Worm (Caenorhabditis elegans) whole organism, young adult: ENCODE results near the gene sago-1.

Source experiments
- B0035.1 ChIP-seq: sonication (generic microtip); optimal IDR thresholded peaks from 2 replicates; lab custom pipeline; 2016; ENCODE audit warnings: missing genetic modification characterization, mild to moderate bottlenecking, missing compliant biosample characterization, missing genotype, missing genetic modification reagents
- F10E7.11 ChIP-seq: sonication (generic microtip); optimal IDR thresholded peaks from 2 replicates; lab custom pipeline; 2017; ENCODE audit warnings: mild to moderate bottlenecking, missing genetic modification characterization, moderate library complexity, missing compliant biosample characterization
- F23B12.7 ChIP-seq: sonication (generic microtip); optimal IDR thresholded peaks from 2 replicates; lab custom pipeline; 2017; ENCODE audit warnings: missing genetic modification characterization, mild to moderate bottlenecking, missing compliant biosample characterization, antibody characterized with exemption, moderate library complexity; ENCODE audit not compliant: insufficient read depth
- F33H1.4 ChIP-seq: fragments of 200-800 bp; sonication (Bioruptor generic); IDR thresholded peaks from 2 replicates; pipeline ENCODE4 v1.3.6; 2022; ENCODE audit warnings: missing genetic modification reagents, missing genetic modification characterization, missing compliant biosample characterization
- F49E8.2 ChIP-seq: sonication (generic microtip); optimal IDR thresholded peaks from 3 replicates; lab custom pipeline; 2017; ENCODE audit warnings: missing genetic modification characterization, mild to moderate bottlenecking, missing compliant biosample characterization, antibody characterized with exemption, moderate library complexity; ENCODE audit not compliant: insufficient read depth
- F55B11.4 ChIP-seq: sonication (generic microtip); optimal IDR thresholded peaks from 2 replicates; lab custom pipeline; 2016; ENCODE audit warnings: missing compliant biosample characterization, missing genetic modification characterization, borderline replicate concordance; ENCODE audit not compliant: insufficient read depth
- T26A5.8 ChIP-seq: sonication (generic microtip); optimal IDR thresholded peaks from 2 replicates; lab custom pipeline; 2016; ENCODE audit warnings: missing genetic modification characterization, missing compliant biosample characterization
- Y53F4B.3 ChIP-seq: fragments of 200-800 bp; sonication (Bioruptor generic); IDR thresholded peaks from 2 replicates; pipeline ENCODE4 v1.3.6; 2022; ENCODE audit warnings: missing genetic modification reagents, missing genetic modification characterization, missing compliant biosample characterization
- Y67H2A.10 ChIP-seq: fragments of 200-800 bp; sonication (Bioruptor generic); conservative IDR thresholded peaks from 2 replicates; pipeline ENCODE4 v1.3.6; 2022; ENCODE audit warnings: missing genetic modification reagents, missing genetic modification characterization, missing compliant biosample characterization
- Y79H2A.3 ChIP-seq: fragments of 200-800 bp; sonication (Bioruptor generic); conservative IDR thresholded peaks from 2 replicates; pipeline ENCODE4 v1.3.6; 2022; ENCODE audit warnings: missing genetic modification reagents, missing genetic modification characterization, missing compliant biosample characterization
- ZK185.1 ChIP-seq: sonication (generic microtip); optimal IDR thresholded peaks from 2 replicates; lab custom pipeline; 2016; ENCODE audit warnings: mild to moderate bottlenecking, missing genetic modification characterization, missing compliant biosample characterization; ENCODE audit not compliant: poor library complexity, severe bottlenecking
- aptf-3 ChIP-seq: fragments of 200-800 bp; sonication (Bioruptor generic); IDR thresholded peaks from 2 replicates; pipeline ENCODE4 v1.3.6; 2022; ENCODE audit warnings: missing genetic modification characterization, missing compliant biosample characterization
- athp-1 ChIP-seq: sonication (generic microtip); optimal IDR thresholded peaks from 2 replicates; lab custom pipeline; 2017; ENCODE audit warnings: mild to moderate bottlenecking, missing genetic modification characterization, missing compliant biosample characterization
- attf-6 ChIP-seq: fragments of 200-800 bp; sonication (Bioruptor generic); IDR thresholded peaks from 2 replicates; pipeline ENCODE4 v1.3.6; 2022; ENCODE audit warnings: missing genetic modification reagents, missing genetic modification characterization, missing compliant biosample characterization
- cebp-1 ChIP-seq, 2 experiments: fragments of 200-800 bp in 1 of 2; sonication (Bioruptor generic) in 1 of 2; sonication (generic microtip) in 1 of 2; IDR thresholded peaks in 1 of 2; optimal IDR thresholded peaks in 1 of 2; 2 replicates each; pipeline versions ENCODE4 v1.3.6 to Lab custom; 2017 to 2022; ENCODE audit warnings: missing compliant biosample characterization in 2 of 2, missing genetic modification characterization in 2 of 2, mild to moderate bottlenecking in 1 of 2, missing genetic modification reagents in 1 of 2, moderate library complexity in 1 of 2
- ceh-100 ChIP-seq: fragments of 200-800 bp; sonication (Bioruptor generic); IDR thresholded peaks from 2 replicates; pipeline ENCODE4 v1.3.6; 2022; ENCODE audit warnings: missing genetic modification reagents, missing genetic modification characterization, missing compliant biosample characterization
- ceh-27 ChIP-seq: fragments of 200-800 bp; sonication (Bioruptor generic); optimal IDR thresholded peaks from 2 replicates; lab custom pipeline; 2018; ENCODE audit warnings: mild to moderate bottlenecking, missing genetic modification characterization, moderate library complexity, missing compliant biosample characterization
- ceh-40 ChIP-seq: fragments of 200-800 bp; sonication (Bioruptor generic); IDR thresholded peaks from 2 replicates; pipeline ENCODE4 v1.3.6; 2022; ENCODE audit warnings: missing genetic modification characterization, missing compliant biosample characterization
- ceh-58 ChIP-seq: fragments of 200-800 bp; sonication (Bioruptor generic); IDR thresholded peaks from 2 replicates; pipeline ENCODE4 v1.3.6; 2022; ENCODE audit warnings: missing genetic modification characterization, missing compliant biosample characterization
- dox-1 ChIP-seq: fragments of 200-800 bp; sonication (Bioruptor generic); IDR thresholded peaks from 2 replicates; pipeline ENCODE4 v1.3.6; 2022; ENCODE audit warnings: missing genetic modification reagents, missing genetic modification characterization, missing compliant biosample characterization
- efl-1 ChIP-seq: fragments of 150-350 bp; optimal IDR thresholded peaks from 2 replicates; lab custom pipeline; 2014; ENCODE audit warnings: missing biosample characterization, missing genetic modification reagents, missing genetic modification characterization
- egl-44 ChIP-seq: fragments of 200-800 bp; sonication (Bioruptor generic); IDR thresholded peaks from 2 replicates; pipeline ENCODE4 v1.3.6; 2022; ENCODE audit warnings: missing genetic modification reagents, missing genetic modification characterization, missing compliant biosample characterization
- ekl-4 ChIP-seq: fragments of 200-800 bp; sonication (Bioruptor generic); IDR thresholded peaks from 2 replicates; pipeline ENCODE4 v1.3.6; 2022; ENCODE audit warnings: missing genetic modification reagents, missing genetic modification characterization, missing compliant biosample characterization
- hlh-12 ChIP-seq: sonication (generic microtip); optimal IDR thresholded peaks from 2 replicates; lab custom pipeline; 2016; ENCODE audit warnings: missing genetic modification characterization, missing compliant biosample characterization
- hrde-1 ChIP-seq: sonication (generic microtip); optimal IDR thresholded peaks from 2 replicates; lab custom pipeline; 2016; ENCODE audit warnings: missing genetic modification characterization, mild to moderate bottlenecking, missing compliant biosample characterization, moderate library complexity, missing genotype, missing genetic modification reagents, borderline replicate concordance
- lag-1 ChIP-seq: fragments of 200-800 bp; sonication (Bioruptor generic); IDR thresholded peaks from 2 replicates; pipeline ENCODE4 v1.3.6; 2022; ENCODE audit warnings: missing genetic modification reagents, missing genetic modification characterization, missing compliant biosample characterization
- let-607 ChIP-seq, 2 experiments: fragments of 200-800 bp in 1 of 2; sonication (Bioruptor generic) in 1 of 2; sonication (generic microtip) in 1 of 2; optimal IDR thresholded peaks; 2 replicates each; lab custom pipeline; 2016 to 2018; ENCODE audit warnings: mild to moderate bottlenecking in 2 of 2, missing compliant biosample characterization in 2 of 2, missing genetic modification characterization in 2 of 2, moderate library complexity in 2 of 2, missing genotype in 1 of 2
- lin-35 ChIP-seq, 3 experiments: fragments of 150-350 bp in 2 of 3; sonication (generic microtip) in 1 of 3; optimal IDR thresholded peaks; 2 replicates each; lab custom pipeline; 2014 to 2018; ENCODE audit warnings: missing biosample characterization in 3 of 3, missing genetic modification characterization in 3 of 3, missing genetic modification reagents in 3 of 3
- lin-40 ChIP-seq: sonication (generic microtip); optimal IDR thresholded peaks from 2 replicates; lab custom pipeline; 2016; ENCODE audit warnings: missing genetic modification characterization, mild to moderate bottlenecking, missing compliant biosample characterization, missing genotype, missing genetic modification reagents
- lin-54 ChIP-seq: fragments of 200-800 bp; sonication (Bioruptor generic); optimal IDR thresholded peaks from 2 replicates; lab custom pipeline; 2018; ENCODE audit warnings: mild to moderate bottlenecking, missing genetic modification characterization, missing compliant biosample characterization
- lir-1 ChIP-seq: fragments of 200-800 bp; sonication (Bioruptor generic); conservative IDR thresholded peaks from 2 replicates; pipeline ENCODE4 v1.3.6; 2022; ENCODE audit warnings: missing genetic modification reagents, missing genetic modification characterization, missing compliant biosample characterization
- lsy-27 ChIP-seq: sonication (generic microtip); optimal IDR thresholded peaks from 2 replicates; lab custom pipeline; 2017; ENCODE audit warnings: missing genetic modification characterization, mild to moderate bottlenecking, missing compliant biosample characterization, antibody characterized with exemption, missing genotype, borderline replicate concordance; ENCODE audit not compliant: insufficient read depth
- madf-8 ChIP-seq: fragments of 200-800 bp; sonication (Bioruptor generic); conservative IDR thresholded peaks from 2 replicates; pipeline ENCODE4 v1.3.6; 2022; ENCODE audit warnings: missing genetic modification reagents, missing genetic modification characterization, missing compliant biosample characterization
- mcd-1 ChIP-seq: fragments of 200-800 bp; sonication (Bioruptor generic); IDR thresholded peaks from 2 replicates; pipeline ENCODE4 v1.3.6; 2022; ENCODE audit warnings: missing genetic modification reagents, missing genetic modification characterization, missing compliant biosample characterization
- nhr-179 ChIP-seq: sonication (generic microtip); optimal IDR thresholded peaks from 2 replicates; lab custom pipeline; 2016; ENCODE audit warnings: mild to moderate bottlenecking, missing genetic modification characterization, missing compliant biosample characterization
- rec-8 ChIP-seq, 2 experiments: sonication (generic microtip); optimal IDR thresholded peaks; 2 replicates each; lab custom pipeline; 2016; ENCODE audit warnings: mild to moderate bottlenecking in 2 of 2, missing genetic modification characterization in 2 of 2, missing genetic modification reagents in 2 of 2, missing genotype in 2 of 2, missing biosample characterization in 1 of 2, missing compliant biosample characterization in 1 of 2, moderate library complexity in 1 of 2
- snpc-1.1 ChIP-seq: sonication (generic microtip); optimal IDR thresholded peaks from 2 replicates; lab custom pipeline; 2017; ENCODE audit warnings: missing genetic modification characterization, mild to moderate bottlenecking, missing compliant biosample characterization, antibody characterized with exemption, moderate library complexity, missing genotype, missing genetic modification reagents; ENCODE audit not compliant: insufficient read depth
- sptf-2 ChIP-seq: fragments of 200-800 bp; sonication (Bioruptor generic); optimal IDR thresholded peaks from 2 replicates; lab custom pipeline; 2018; ENCODE audit warnings: mild to moderate bottlenecking, missing genetic modification characterization, missing compliant biosample characterization
- tbp1 ChIP-seq: fragments of 200-800 bp; sonication (Bioruptor generic); optimal IDR thresholded peaks from 2 replicates; lab custom pipeline; 2018; ENCODE audit warnings: mild to moderate bottlenecking, missing genetic modification characterization, missing compliant biosample characterization
- tlf-1 ChIP-seq: fragments of 200-800 bp; sonication (Bioruptor generic); optimal IDR thresholded peaks from 2 replicates; lab custom pipeline; 2018; ENCODE audit warnings: mild to moderate bottlenecking, missing genetic modification characterization, missing compliant biosample characterization
- unc-130 ChIP-seq: sonication (generic microtip); optimal IDR thresholded peaks from 2 replicates; lab custom pipeline; 2016; ENCODE audit warnings: missing genetic modification reagents, missing genetic modification characterization, missing compliant biosample characterization
- unc-62 ChIP-seq: fragments of 150-350 bp; optimal IDR thresholded peaks from 2 replicates; lab custom pipeline; 2014; ENCODE audit warnings: missing biosample characterization, missing genetic modification reagents, missing genetic modification characterization
- zim-3 ChIP-seq: sonication (generic microtip); optimal IDR thresholded peaks from 2 replicates; lab custom pipeline; 2017; ENCODE audit warnings: mild to moderate bottlenecking, missing genetic modification characterization, moderate library complexity, missing compliant biosample characterization
- ztf-18 ChIP-seq: sonication (generic microtip); optimal IDR thresholded peaks from 2 replicates; lab custom pipeline; 2016; ENCODE audit warnings: missing genotype, mild to moderate bottlenecking, missing genetic modification characterization, missing compliant biosample characterization
- ztf-25 ChIP-seq: fragments of 200-800 bp; sonication (Bioruptor generic); IDR thresholded peaks from 2 replicates; pipeline ENCODE4 v1.3.6; 2022; ENCODE audit warnings: missing genetic modification reagents, missing genetic modification characterization, missing compliant biosample characterization
- ztf-26 ChIP-seq: sonication (generic microtip); optimal IDR thresholded peaks from 2 replicates; lab custom pipeline; 2017; ENCODE audit warnings: missing genetic modification characterization, missing compliant biosample characterization

sago-1 gene

DNA sequence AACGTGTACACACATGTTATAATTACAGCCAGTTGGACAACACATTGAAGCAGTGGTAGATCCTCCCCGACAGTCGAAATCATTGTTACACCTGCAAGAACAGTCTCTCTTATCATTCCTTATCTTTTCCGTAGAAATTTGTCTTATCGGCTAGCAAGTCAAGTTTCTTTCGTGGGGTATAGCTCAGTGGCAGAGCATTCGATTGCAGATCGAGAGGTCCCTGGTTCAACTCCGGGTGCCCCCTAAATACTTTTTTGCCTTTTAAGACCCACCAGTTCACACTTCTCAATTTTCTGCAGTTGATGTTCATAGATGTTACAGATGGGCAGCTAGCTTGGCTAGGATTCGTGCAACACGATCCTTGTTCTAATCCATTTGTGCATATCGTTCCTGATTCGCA is 31.7 kb downstream of the sago-1 start (continued):
- TF ChIP-seq aptf-3 (peak; percentile 74; the same call in 1 of the 2 replicates), unc-130 (GFP tag; lab: Kevin White, UChicago) (peak; percentile 28), ceh-40 (GFP tag; lab: Robert Waterston, UW) (peak; percentile 91), unc-62 (GFP tag; lab: Kevin White, UChicago) (no peak), F33H1.4 (GFP tag; lab: Robert Waterston, UW) (peak; percentile 33; the same call in 1 of the 2 replicates), tbp1 (GFP tag; lab: Kevin White, UChicago) (peak; percentile 91), F55B11.4 (no peak), lag-1 (GFP tag; lab: Robert Waterston, UW) (0 out of 2 replicates have a peak, but pooled peaks have one; percentile 69), ZK185.1 (tag; lab: Kevin White, UChicago) (peak; percentile 47), B0035.1 (tag; lab: Kevin White, UChicago) (no peak), efl-1 (GFP tag; lab: Kevin White, UChicago) (no peak), hrde-1 (no peak), mcd-1 (GFP tag; lab: Robert Waterston, UW) (no peak), Y79H2A.3 (GFP tag; lab: Robert Waterston, UW) (no peak), let-607 (tag; optimal IDR thresholded peaks at IDR 0.05; lab: Kevin White, UChicago) (peak; percentile 16 to 34), T26A5.8 (tag; lab: Kevin White, UChicago) (no peak), F10E7.11 (tag; lab: Kevin White, UChicago) (no peak), lir-1 (GFP tag; lab: Robert Waterston, UW) (no peak), F49E8.2 (tag; lab: Kevin White, UChicago) (no peak), ztf-26 (tag; lab: Kevin White, UChicago) (peak; percentile 45), snpc-1.1 (tag; lab: Kevin White, UChicago) (no peak), ceh-100 (GFP tag; lab: Robert Waterston, UW) (0 out of 2 replicates have a peak, but pooled peaks have one; percentile 32), hlh-12 (peak; percentile 6), attf-6 (GFP tag; lab: Robert Waterston, UW) (no peak), ceh-58 (GFP tag; lab: Robert Waterston, UW) (no peak), ceh-27 (GFP tag; lab: Kevin White, UChicago) (peak; percentile 6), F23B12.7 (peak; percentile 45), rec-8 (tag; optimal IDR thresholded peaks at IDR 0.05; lab: Kevin White, UChicago) (peak; percentile 5 to 85), sptf-2 (GFP tag; lab: Kevin White, UChicago) (peak; percentile 76), lin-54 (GFP tag; lab: Kevin White, UChicago) (peak; percentile 56), madf-8 (GFP tag; lab: Robert Waterston, UW) (no peak), Y67H2A.10 (GFP tag; lab: Robert Waterston, UW) (no peak), lsy-27 (tag; lab: Kevin White, UChicago) (no peak), lin-35 (GFP tag; optimal IDR thresholded peaks at IDR 0.05; lab: Kevin White, UChicago) (no peak), zim-3 (tag; lab: Kevin White, UChicago) (peak; percentile 11), cebp-1 (GFP tag; IDR thresholded peaks at IDR 0.05; lab: Robert Waterston, UW) (0 out of 2 replicates have a peak, but pooled peaks have one; percentile 26), cebp-1 (tag; optimal IDR thresholded peaks at IDR 0.05; lab: Kevin White, UChicago) (no peak), ztf-25 (GFP tag; lab: Robert Waterston, UW) (peak; percentile 67; the same call in 1 of the 2 replicates), egl-44 (GFP tag; lab: Robert Waterston, UW) (peak; percentile 77; the same call in 1 of the 2 replicates), ekl-4 (GFP tag; lab: Robert Waterston, UW) (0 out of 2 replicates have a peak, but pooled peaks have one; percentile 59), dox-1 (no peak; the same call in 1 of the 2 replicates), athp-1 (peak; percentile 56), lin-40 (tag; lab: Kevin White, UChicago) (no peak), Y53F4B.3 (no peak), ztf-18 (tag; lab: Kevin White, UChicago) (peak; percentile 72), tlf-1 (GFP tag; lab: Kevin White, UChicago) (no peak), nhr-179 (tag; lab: Kevin White, UChicago) (no peak)
